Worm (Caenorhabditis elegans) whole organism, L2 larva: ENCODE measurements around the gene T23F11.11.

ENCODE experiments used
- C34F6.9 ChIP-seq: fragments of 150-350 bp; optimal IDR thresholded peaks from 2 replicates; lab custom pipeline; 2014; ENCODE audit warnings: missing biosample characterization, missing genetic modification characterization
- F13H6.1 ChIP-seq: sonication (generic microtip); optimal IDR thresholded peaks from 2 replicates; lab custom pipeline; 2016; ENCODE audit warnings: missing genetic modification characterization, missing compliant biosample characterization
- R02D3.7 ChIP-seq: fragments of 150-350 bp; optimal IDR thresholded peaks from 2 replicates; lab custom pipeline; 2014; ENCODE audit warnings: missing biosample characterization, missing genetic modification characterization
- alr-1 ChIP-seq: fragments of 150-350 bp; optimal IDR thresholded peaks from 2 replicates; lab custom pipeline; 2014; ENCODE audit warnings: missing biosample characterization, missing genetic modification characterization
- aly-2 ChIP-seq: fragments of 150-350 bp; optimal IDR thresholded peaks from 2 replicates; lab custom pipeline; 2014; ENCODE audit warnings: missing biosample characterization, missing genetic modification characterization
- ama-1 ChIP-seq: fragments of 150-350 bp; optimal IDR thresholded peaks from 2 replicates; lab custom pipeline; 2018; ENCODE audit warnings: inconsistent platforms
- blmp-1 ChIP-seq: sonication (generic microtip); optimal IDR thresholded peaks from 2 replicates; lab custom pipeline; 2017; ENCODE audit warnings: missing genetic modification characterization, mild to moderate bottlenecking, missing compliant biosample characterization, antibody characterized with exemption, moderate library complexity; ENCODE audit not compliant: insufficient read depth
- ceh-16 ChIP-seq: fragments of 150-350 bp; optimal IDR thresholded peaks from 2 replicates; lab custom pipeline; 2014; ENCODE audit warnings: missing biosample characterization, missing genetic modification characterization
- ceh-82 ChIP-seq: fragments of 150-350 bp; optimal IDR thresholded peaks from 2 replicates; lab custom pipeline; 2014; ENCODE audit warnings: missing biosample characterization, missing genetic modification characterization
- crh-2 ChIP-seq: sonication (generic microtip); optimal IDR thresholded peaks from 2 replicates; lab custom pipeline; 2017; ENCODE audit warnings: missing biosample characterization, missing genetic modification characterization
- dmd-4 ChIP-seq: sonication (generic microtip); optimal IDR thresholded peaks from 2 replicates; lab custom pipeline; 2017; ENCODE audit warnings: missing biosample characterization, missing genetic modification characterization
- egl-27 ChIP-seq: sonication (generic microtip); optimal IDR thresholded peaks from 3 replicates; lab custom pipeline; 2017; ENCODE audit warnings: missing biosample characterization, missing genetic modification reagents, missing genetic modification characterization
- elt-1 ChIP-seq: fragments of 150-350 bp; optimal IDR thresholded peaks from 2 replicates; lab custom pipeline; 2014; ENCODE audit warnings: missing biosample characterization, missing genetic modification characterization
- fos-1 ChIP-seq: fragments of 150-350 bp; optimal IDR thresholded peaks from 2 replicates; lab custom pipeline; 2014; ENCODE audit warnings: missing biosample characterization, missing genetic modification characterization
- gmeb-1 ChIP-seq: fragments of 150-350 bp; optimal IDR thresholded peaks from 2 replicates; lab custom pipeline; 2014; ENCODE audit warnings: missing biosample characterization, missing genetic modification characterization
- lin-11 ChIP-seq: fragments of 150-350 bp; sonication (generic microtip); optimal IDR thresholded peaks from 2 replicates; lab custom pipeline; 2014; ENCODE audit warnings: missing biosample characterization, missing genetic modification characterization, inconsistent platforms, mixed read lengths
- lin-13 ChIP-seq: fragments of 150-350 bp; optimal IDR thresholded peaks from 2 replicates; lab custom pipeline; 2014; ENCODE audit warnings: missing biosample characterization, missing genetic modification reagents, missing genetic modification characterization
- lin-39 ChIP-seq: fragments of 150-350 bp; optimal IDR thresholded peaks from 2 replicates; lab custom pipeline; 2014; ENCODE audit warnings: missing biosample characterization, missing genetic modification reagents, missing genetic modification characterization
- lsy-2 ChIP-seq, 2 experiments: fragments of 150-350 bp in 1 of 2; sonication (generic microtip) in 1 of 2; optimal IDR thresholded peaks; 2 replicates each; lab custom pipeline; 2014 to 2017; ENCODE audit warnings: missing biosample characterization in 2 of 2, missing genetic modification characterization in 2 of 2
- mbf-1 ChIP-seq: sonication (generic microtip); optimal IDR thresholded peaks from 2 replicates; lab custom pipeline; 2017; ENCODE audit warnings: missing biosample characterization, missing genetic modification characterization
- mdl-1 ChIP-seq, 2 experiments: fragments of 150-350 bp in 1 of 2; sonication (generic microtip) in 1 of 2; optimal IDR thresholded peaks; 2 replicates each; lab custom pipeline; 2017; ENCODE audit warnings: missing biosample characterization in 2 of 2, missing genetic modification characterization in 2 of 2
- nhr-11 ChIP-seq: fragments of 150-350 bp; optimal IDR thresholded peaks from 2 replicates; lab custom pipeline; 2014; ENCODE audit warnings: missing biosample characterization, missing genetic modification characterization
- nhr-12 ChIP-seq: fragments of 150-350 bp; optimal IDR thresholded peaks from 2 replicates; lab custom pipeline; 2014; ENCODE audit warnings: missing biosample characterization, missing genetic modification characterization
- nhr-129 ChIP-seq: fragments of 150-350 bp; optimal IDR thresholded peaks from 2 replicates; lab custom pipeline; 2014; ENCODE audit warnings: missing biosample characterization, missing genetic modification characterization
- nhr-21 ChIP-seq: fragments of 150-350 bp; optimal IDR thresholded peaks from 2 replicates; lab custom pipeline; 2014; ENCODE audit warnings: missing biosample characterization, missing genetic modification characterization
- nhr-23 ChIP-seq: fragments of 150-350 bp; optimal IDR thresholded peaks from 2 replicates; lab custom pipeline; 2014; ENCODE audit warnings: missing biosample characterization, missing genetic modification reagents, missing genetic modification characterization
- nhr-237 ChIP-seq: fragments of 150-350 bp; optimal IDR thresholded peaks from 2 replicates; lab custom pipeline; 2014; ENCODE audit warnings: missing biosample characterization, missing genetic modification characterization
- nhr-25 ChIP-seq: fragments of 150-350 bp; sonication (generic microtip); optimal IDR thresholded peaks from 3 replicates; lab custom pipeline; 2014; ENCODE audit warnings: missing biosample characterization, missing genetic modification characterization
- nhr-6 ChIP-seq: fragments of 150-350 bp; optimal IDR thresholded peaks from 2 replicates; lab custom pipeline; 2014; ENCODE audit warnings: missing biosample characterization, missing genetic modification characterization
- peb-1 ChIP-seq: fragments of 150-350 bp; optimal IDR thresholded peaks from 2 replicates; lab custom pipeline; 2014; ENCODE audit warnings: missing biosample characterization, missing genetic modification characterization
- skn-1 ChIP-seq: sonication (generic microtip); optimal IDR thresholded peaks from 2 replicates; lab custom pipeline; 2017; ENCODE audit warnings: missing biosample characterization, missing genetic modification characterization
- sma-3 ChIP-seq: sonication (generic microtip); optimal IDR thresholded peaks from 2 replicates; lab custom pipeline; 2016; ENCODE audit warnings: missing genetic modification reagents, missing genetic modification characterization, missing compliant biosample characterization
- sma-9 ChIP-seq, 2 experiments: fragments of 150-350 bp in 1 of 2; sonication (generic microtip) in 1 of 2; optimal IDR thresholded peaks; 2 replicates each; lab custom pipeline; 2014 to 2016; ENCODE audit warnings: missing genetic modification characterization in 2 of 2, mild to moderate bottlenecking in 1 of 2, missing biosample characterization in 1 of 2, missing compliant biosample characterization in 1 of 2, missing genetic modification reagents in 1 of 2, moderate library complexity in 1 of 2
- unc-39 ChIP-seq: fragments of 150-350 bp; optimal IDR thresholded peaks from 2 replicates; lab custom pipeline; 2014; ENCODE audit warnings: missing biosample characterization, missing genetic modification characterization
- unc-55 ChIP-seq: fragments of 150-350 bp; sonication (generic microtip); optimal IDR thresholded peaks from 3 replicates; lab custom pipeline; 2014; ENCODE audit warnings: missing biosample characterization, missing genetic modification reagents, missing genetic modification characterization
- unc-62 ChIP-seq: fragments of 150-350 bp; optimal IDR thresholded peaks from 2 replicates; lab custom pipeline; 2014; ENCODE audit warnings: missing biosample characterization, missing genetic modification reagents, missing genetic modification characterization
- zag-1 ChIP-seq: fragments of 150-350 bp; optimal IDR thresholded peaks from 2 replicates; lab custom pipeline; 2014; ENCODE audit warnings: missing biosample characterization, missing genetic modification characterization
- ztf-1 ChIP-seq: fragments of 200-800 bp; sonication (Bioruptor generic); conservative IDR thresholded peaks from 2 replicates; pipeline ENCODE4 v1.3.6; 2022; ENCODE audit warnings: missing genetic modification characterization, missing compliant biosample characterization
- ztf-4 ChIP-seq: fragments of 150-350 bp; optimal IDR thresholded peaks from 2 replicates; lab custom pipeline; 2014; ENCODE audit warnings: missing biosample characterization, missing genetic modification characterization

Gene T23F11.11

ce11 chrIII:4666753-4667400, 4.5 kb downstream of the T23F11.11 start:
- TF ChIP-seq nhr-21 (tag; lab: Kevin White, UChicago): peak; percentile 47
- no peak for TF ChIP-seq blmp-1 (tag; lab: Kevin White, UChicago)
- no peak for TF ChIP-seq alr-1 (tag; lab: Kevin White, UChicago)
- peak; percentile 70 for TF ChIP-seq C34F6.9 (tag; lab: Kevin White, UChicago)
- TF ChIP-seq ama-1 (lab: Kevin White, UChicago): no peak
- no peak for TF ChIP-seq mbf-1
- peak; percentile 65 for TF ChIP-seq F13H6.1 (tag; lab: Kevin White, UChicago)
- no peak for TF ChIP-seq peb-1 (tag; lab: Kevin White, UChicago)
- TF ChIP-seq nhr-129: peak; percentile 61
- peak; percentile 5 to 15 for TF ChIP-seq mdl-1 (tag; optimal IDR thresholded peaks at IDR 0.05; lab: Kevin White, UChicago)
- TF ChIP-seq egl-27 (tag; lab: Kevin White, UChicago): no peak
- peak; percentile 46 for TF ChIP-seq zag-1 (tag; lab: Kevin White, UChicago)
- peak; percentile 29 for TF ChIP-seq lin-13 (GFP tag; lab: Kevin White, UChicago)
- TF ChIP-seq nhr-6: peak; percentile 34
- no peak for TF ChIP-seq unc-62 (GFP tag; lab: Kevin White, UChicago)
- TF ChIP-seq crh-2 (tag; lab: Kevin White, UChicago): peak; percentile 25
- TF ChIP-seq gmeb-1: no peak
- TF ChIP-seq sma-3 (GFP tag; lab: Kevin White, UChicago): peak; percentile 52
- TF ChIP-seq nhr-25 (tag; lab: Kevin White, UChicago): peak; percentile 73
- TF ChIP-seq sma-9 (GFP tag; optimal IDR thresholded peaks at IDR 0.05; lab: Kevin White, UChicago): peak; percentile 49
- no peak for TF ChIP-seq sma-9 (tag; optimal IDR thresholded peaks at IDR 0.05; lab: Kevin White, UChicago)
- no peak for TF ChIP-seq nhr-12 (tag; lab: Kevin White, UChicago)
- no peak for TF ChIP-seq ceh-82
- TF ChIP-seq elt-1 (tag; lab: Kevin White, UChicago): no peak
- TF ChIP-seq ceh-16 (tag; lab: Kevin White, UChicago): peak; percentile 2
- no peak for TF ChIP-seq nhr-23 (tag; lab: Kevin White, UChicago)
- TF ChIP-seq unc-55 (GFP tag; lab: Kevin White, UChicago): peak; percentile 67
- TF ChIP-seq nhr-11 (tag; lab: Kevin White, UChicago): no peak
- peak; percentile 7 for TF ChIP-seq fos-1 (tag; lab: Kevin White, UChicago)
- peak in 1 of 2 experiments; percentile 52 for TF ChIP-seq lsy-2 (tag; optimal IDR thresholded peaks at IDR 0.05; lab: Kevin White, UChicago)
- TF ChIP-seq skn-1: no peak
- TF ChIP-seq lin-11 (tag; lab: Kevin White, UChicago): no peak
- TF ChIP-seq, all 48 proteins: peak for 16

- no peak for TF ChIP-seq gmeb-1
- TF ChIP-seq ceh-16 (tag; lab: Kevin White, UChicago): no peak
- no peak for TF ChIP-seq lin-13 (GFP tag; lab: Kevin White, UChicago)
- no peak for TF ChIP-seq zag-1 (tag; lab: Kevin White, UChicago)
- no peak for TF ChIP-seq unc-39
- no peak for TF ChIP-seq aly-2 (tag; lab: Kevin White, UChicago)
- no peak for TF ChIP-seq dmd-4 (tag; lab: Kevin White, UChicago)
- TF ChIP-seq mbf-1: no peak
- no peak for TF ChIP-seq ama-1 (lab: Kevin White, UChicago)
- no peak for TF ChIP-seq nhr-21 (tag; lab: Kevin White, UChicago)
- no peak for TF ChIP-seq alr-1 (tag; lab: Kevin White, UChicago)
- TF ChIP-seq egl-27 (tag; lab: Kevin White, UChicago): no peak
- TF ChIP-seq ztf-1: no peak
- TF ChIP-seq ztf-4: no peak
- TF ChIP-seq ceh-82: no peak
- TF ChIP-seq lsy-2 (tag; optimal IDR thresholded peaks at IDR 0.05; lab: Kevin White, UChicago): no peak
- no peak for TF ChIP-seq R02D3.7 (tag; lab: Kevin White, UChicago)
- TF ChIP-seq nhr-237 (tag; lab: Kevin White, UChicago): no peak
Observed at ce11 chrIII:4665272-4665671, 6.1 kb downstream of the T23F11.11 start, which contains the start of gene T23F11.4. TSS of gene T23F11.4 (minus strand) at chrIII:4665372.

- TF ChIP-seq mbf-1 (no peak), crh-2 (tag; lab: Kevin White, UChicago) (peak; percentile 36), lin-39 (tag; lab: Kevin White, UChicago) (no peak), ztf-4 (no peak)
Observed at ce11 chrIII:4659426-4659825, 12.0 kb downstream of the T23F11.11 start.
